Fruit fly (Drosophila melanogaster) S2 (cell line): Measurements from ENCODE around the gene CG9926.

ENCODE experiments used
- CG8478 ChIP-seq: fragments of >200 bp; optimal IDR thresholded peaks from 2 replicates; lab custom pipeline; 2018
- CTCF ChIP-seq, 2 experiments: fragments of >200 bp; optimal IDR thresholded peaks; 2 replicates each; lab custom pipeline; 2018

DNA sequence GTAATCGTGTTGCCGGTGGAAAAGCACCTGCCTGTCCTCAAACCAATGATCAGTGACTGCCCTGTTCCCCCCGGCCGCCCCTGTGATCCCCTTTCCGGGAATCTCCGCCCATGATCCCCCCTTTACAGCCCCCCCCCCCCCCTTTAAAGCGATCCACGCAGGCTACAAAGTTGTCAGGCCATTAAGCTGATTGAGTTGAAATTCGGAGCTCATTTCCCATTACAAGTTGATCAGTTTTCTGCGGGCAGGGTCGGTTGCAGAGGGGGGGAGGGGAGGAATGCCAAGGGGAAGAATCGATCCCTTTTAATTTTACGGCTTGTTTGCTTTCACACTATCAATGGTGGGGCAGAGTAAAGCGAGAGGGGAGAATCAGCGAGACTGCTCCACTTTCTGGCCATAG is 17.0 kb downstream of the CG9926 start:
- no peak for TF ChIP-seq CTCF (optimal IDR thresholded peaks at IDR 0.05; lab: Kevin White, UChicago)
- TF ChIP-seq CG8478 (lab: Kevin White, UChicago) = no peak
